Fruit fly (Drosophila melanogaster) whole organism, embryonic: ENCODE data around the gene CG14269.

Source experiments
- Aef1 ChIP-seq: fragments of 200-800 bp; sonication (Bioruptor generic); IDR thresholded peaks from 3 replicates; pipeline ENCODE4 v1.3.6; 2022; ENCODE audit warnings: missing biosample characterization, missing genetic modification characterization
- CG10209 ChIP-seq: fragments of 200-800 bp; sonication (Bioruptor generic); optimal IDR thresholded peaks from 3 replicates; lab custom pipeline; 2017; ENCODE audit warnings: missing biosample characterization, mild to moderate bottlenecking, missing genetic modification characterization, missing genetic modification reagents
- CG10979 ChIP-seq: fragments of 200-800 bp; sonication (Bioruptor generic); optimal IDR thresholded peaks from 2 replicates; lab custom pipeline; 2018; ENCODE audit warnings: missing biosample characterization, mild to moderate bottlenecking, missing genetic modification characterization, moderate library complexity
- CG11247 ChIP-seq: fragments of 200-800 bp; sonication (Bioruptor generic); IDR thresholded peaks from 2 replicates; pipeline ENCODE4 v1.3.6; 2022; ENCODE audit warnings: missing biosample characterization, missing genetic modification characterization
- CG12155 ChIP-seq: fragments of 200-800 bp; sonication (Bioruptor generic); optimal IDR thresholded peaks from 3 replicates; lab custom pipeline; 2016; ENCODE audit warnings: missing biosample characterization, missing genetic modification characterization
- CG12659 ChIP-seq: fragments of 200-800 bp; sonication (Bioruptor generic); optimal IDR thresholded peaks from 3 replicates; lab custom pipeline; 2017; ENCODE audit warnings: mild to moderate bottlenecking, missing biosample characterization, missing genetic modification reagents, missing genetic modification characterization
- CG12942 ChIP-seq: fragments of 200-800 bp; sonication (Bioruptor generic); optimal IDR thresholded peaks from 3 replicates; lab custom pipeline; 2016; ENCODE audit warnings: missing biosample characterization, missing genetic modification characterization
- CG13287 ChIP-seq: fragments of 200-800 bp; sonication (Bioruptor generic); IDR thresholded peaks from 2 replicates; pipeline ENCODE4 v1.3.6; 2022; ENCODE audit warnings: missing biosample characterization, missing genetic modification characterization; ENCODE audit not compliant: partially characterized antibody
- CG13424 ChIP-seq: fragments of 200-800 bp; sonication (Bioruptor generic); optimal IDR thresholded peaks from 2 replicates; lab custom pipeline; 2019; ENCODE audit warnings: missing biosample characterization, mild to moderate bottlenecking, missing genetic modification characterization, moderate library complexity
- CG13775 ChIP-seq: fragments of 200-800 bp; sonication (Bioruptor generic); optimal IDR thresholded peaks from 3 replicates; lab custom pipeline; 2017; ENCODE audit warnings: missing biosample characterization, mild to moderate bottlenecking, missing genetic modification characterization
- CG1603 ChIP-seq: fragments of 200-800 bp; sonication (Bioruptor generic); optimal IDR thresholded peaks from 2 replicates; lab custom pipeline; 2019; ENCODE audit warnings: missing biosample characterization, mild to moderate bottlenecking, missing genetic modification characterization, moderate library complexity
- CG17186 ChIP-seq: fragments of 200-800 bp; sonication (Bioruptor generic); optimal IDR thresholded peaks from 3 replicates; lab custom pipeline; 2017; ENCODE audit warnings: missing biosample characterization, missing genetic modification reagents, missing genetic modification characterization
- CG17359 ChIP-seq: fragments of 200-800 bp; sonication (Bioruptor generic); optimal IDR thresholded peaks from 3 replicates; lab custom pipeline; 2018; ENCODE audit warnings: missing biosample characterization, mild to moderate bottlenecking, missing genetic modification characterization, moderate library complexity
- CG1832 ChIP-seq: fragments of 200-800 bp; sonication (Bioruptor generic); optimal IDR thresholded peaks from 2 replicates; lab custom pipeline; 2017; ENCODE audit warnings: missing biosample characterization, mild to moderate bottlenecking, missing genetic modification characterization, inconsistent platforms
- CG18619 ChIP-seq: fragments of 200-800 bp; sonication (Bioruptor generic); optimal IDR thresholded peaks from 3 replicates; lab custom pipeline; 2017; ENCODE audit warnings: missing biosample characterization, mild to moderate bottlenecking, missing genetic modification characterization
- CG2202 ChIP-seq: fragments of 200-800 bp; sonication (Bioruptor generic); optimal IDR thresholded peaks from 2 replicates; lab custom pipeline; 2018; ENCODE audit warnings: missing biosample characterization, mild to moderate bottlenecking, missing genetic modification characterization
- CG3407 ChIP-seq: fragments of 200-800 bp; sonication (Bioruptor generic); optimal IDR thresholded peaks from 2 replicates; lab custom pipeline; 2018; ENCODE audit warnings: missing biosample characterization, mild to moderate bottlenecking, missing genetic modification characterization
- CG6254 ChIP-seq: fragments of 200-800 bp; sonication (Bioruptor generic); optimal IDR thresholded peaks from 3 replicates; lab custom pipeline; 2017; ENCODE audit warnings: mild to moderate bottlenecking, missing biosample characterization, missing genetic modification reagents, missing genetic modification characterization
- CG6689 ChIP-seq: fragments of 200-800 bp; sonication (Bioruptor generic); IDR thresholded peaks from 2 replicates; pipeline ENCODE4 v1.3.6; 2022; ENCODE audit warnings: missing biosample characterization, missing genetic modification characterization
- CG7839 ChIP-seq: fragments of 200-800 bp; sonication (Bioruptor generic); optimal IDR thresholded peaks from 3 replicates; lab custom pipeline; 2018; ENCODE audit warnings: missing biosample characterization, mild to moderate bottlenecking, missing genetic modification characterization, moderate library complexity
- CG9609 ChIP-seq: fragments of 200-800 bp; sonication (Bioruptor generic); optimal IDR thresholded peaks from 3 replicates; lab custom pipeline; 2016; ENCODE audit warnings: missing biosample characterization, missing genetic modification characterization
- CG9817 ChIP-seq: fragments of 200-800 bp; sonication (Bioruptor generic); optimal IDR thresholded peaks from 2 replicates; lab custom pipeline; 2018; ENCODE audit warnings: missing biosample characterization, mild to moderate bottlenecking, missing genetic modification characterization, moderate library complexity
- CG9932 ChIP-seq: fragments of 200-800 bp; sonication (Bioruptor generic); IDR thresholded peaks from 2 replicates; pipeline ENCODE4 v1.3.6; 2022; ENCODE audit warnings: missing biosample characterization, missing genetic modification characterization
- Doc3 ChIP-seq: fragments of 200-800 bp; sonication (Bioruptor generic); IDR thresholded peaks from 3 replicates; pipeline ENCODE4 v1.3.6; 2022; ENCODE audit warnings: missing biosample characterization, missing genetic modification characterization; ENCODE audit not compliant: partially characterized antibody
- Gug ChIP-seq: fragments of 200-800 bp; sonication (Bioruptor generic); IDR thresholded peaks from 4 replicates; pipeline ENCODE4 v1.3.6; 2022; ENCODE audit warnings: missing biosample characterization, missing genetic modification characterization
- Meics ChIP-seq: fragments of 200-800 bp; sonication (Bioruptor generic); optimal IDR thresholded peaks from 2 replicates; lab custom pipeline; 2017; ENCODE audit warnings: missing biosample characterization, mild to moderate bottlenecking, missing genetic modification characterization
- Oaz ChIP-seq: fragments of 200-800 bp; sonication (Bioruptor generic); IDR thresholded peaks from 2 replicates; pipeline ENCODE4 v1.3.6; 2022; ENCODE audit warnings: missing biosample characterization, missing genetic modification characterization
- Ptx1 ChIP-seq: fragments of 200-800 bp; sonication (Bioruptor generic); IDR thresholded peaks from 2 replicates; pipeline ENCODE4 v1.3.6; 2022; ENCODE audit warnings: missing biosample characterization, missing genetic modification characterization
- Spps ChIP-seq: fragments of 200-800 bp; sonication (Bioruptor generic); optimal IDR thresholded peaks from 2 replicates; lab custom pipeline; 2018; ENCODE audit warnings: missing biosample characterization, mild to moderate bottlenecking, missing genetic modification characterization
- dmrt11E ChIP-seq: fragments of 200-800 bp; sonication (Bioruptor generic); optimal IDR thresholded peaks from 3 replicates; lab custom pipeline; 2018; ENCODE audit warnings: missing biosample characterization, mild to moderate bottlenecking, missing genetic modification characterization, moderate library complexity
- eve ChIP-seq, 2 experiments: fragments of >200 bp; optimal IDR thresholded peaks; 2 replicates each; lab custom pipeline; 2017; ENCODE audit warnings: missing biosample characterization in 2 of 2, missing genetic modification characterization in 2 of 2
- gem ChIP-seq: fragments of 200-800 bp; sonication (Bioruptor generic); optimal IDR thresholded peaks from 2 replicates; lab custom pipeline; 2019; ENCODE audit warnings: missing biosample characterization, mild to moderate bottlenecking, missing genetic modification characterization, moderate library complexity
- gsb ChIP-seq: fragments of 200-800 bp; sonication (Bioruptor generic); IDR thresholded peaks from 2 replicates; pipeline ENCODE4 v1.3.6; 2022; ENCODE audit warnings: missing biosample characterization, missing genetic modification characterization
- gsb-n ChIP-seq: fragments of 200-800 bp; sonication (Bioruptor generic); optimal IDR thresholded peaks from 3 replicates; lab custom pipeline; 2018; ENCODE audit warnings: missing biosample characterization, mild to moderate bottlenecking, missing genetic modification characterization
- jigr1 ChIP-seq: fragments of 200-800 bp; sonication (Bioruptor generic); IDR thresholded peaks from 3 replicates; pipeline ENCODE4 v1.3.6; 2022; ENCODE audit warnings: missing biosample characterization, missing genetic modification characterization
- oc ChIP-seq: fragments of 200-800 bp; sonication (Bioruptor generic); optimal IDR thresholded peaks from 2 replicates; lab custom pipeline; 2018; ENCODE audit warnings: missing biosample characterization, mild to moderate bottlenecking, missing genetic modification characterization, moderate library complexity
- otp ChIP-seq: fragments of 200-800 bp; sonication (Bioruptor generic); IDR thresholded peaks from 3 replicates; pipeline ENCODE4, ENCODE4 v1.3.6; 2022; ENCODE audit warnings: missing biosample characterization, missing genetic modification characterization
- prd ChIP-seq, 3 experiments: fragments of >200 bp in 2 of 3; fragments of 200-800 bp in 1 of 3; sonication (Bioruptor generic) in 1 of 3; optimal IDR thresholded peaks in 2 of 3; IDR thresholded peaks in 1 of 3; 2 replicates in 2 of 3; 3 replicates in 1 of 3; pipeline versions ENCODE4 v1.3.6 to Lab custom; 2017 to 2022; ENCODE audit warnings: missing biosample characterization in 1 of 3, missing genetic modification characterization in 1 of 3
- sc ChIP-seq, 3 experiments: fragments of >200 bp in 2 of 3; fragments of 200-800 bp in 1 of 3; sonication (Bioruptor generic) in 1 of 3; optimal IDR thresholded peaks; 2 replicates in 2 of 3; 3 replicates in 1 of 3; lab custom pipeline; 2017; ENCODE audit warnings: mild to moderate bottlenecking in 1 of 3, missing biosample characterization in 1 of 3, missing genetic modification characterization in 1 of 3, missing genetic modification reagents in 1 of 3
- shn ChIP-seq: fragments of 200-800 bp; sonication (Bioruptor generic); optimal IDR thresholded peaks from 3 replicates; lab custom pipeline; 2016; ENCODE audit warnings: missing biosample characterization, missing genetic modification characterization
- sim ChIP-seq: fragments of 200-800 bp; sonication (Bioruptor generic); IDR thresholded peaks from 2 replicates; pipeline ENCODE4 v1.3.6; 2022; ENCODE audit warnings: missing biosample characterization, missing genetic modification characterization
- tll ChIP-seq, 2 experiments: fragments of 200-800 bp in 1 of 2; fragments of >200 bp in 1 of 2; sonication (Bioruptor generic) in 1 of 2; optimal IDR thresholded peaks; 2 replicates each; lab custom pipeline; 2017 to 2019; ENCODE audit warnings: missing biosample characterization in 2 of 2, missing genetic modification characterization in 2 of 2, mild to moderate bottlenecking in 1 of 2, moderate library complexity in 1 of 2
- twi ChIP-seq: fragments of 200-800 bp; optimal IDR thresholded peaks from 2 replicates; lab custom pipeline; 2019; ENCODE audit warnings: missing biosample characterization, mild to moderate bottlenecking, missing genetic modification characterization, moderate library complexity
- unpg ChIP-seq: fragments of 200-800 bp; sonication (Bioruptor generic); optimal IDR thresholded peaks from 3 replicates; lab custom pipeline; 2018; ENCODE audit warnings: missing biosample characterization, mild to moderate bottlenecking, missing genetic modification characterization, moderate library complexity
- vvl ChIP-seq: fragments of 200-800 bp; sonication (Bioruptor generic); IDR thresholded peaks from 2 replicates; pipeline ENCODE4 v1.3.6; 2022; ENCODE audit warnings: missing biosample characterization, missing genetic modification characterization
- zf30C ChIP-seq: fragments of 200-800 bp; sonication (Bioruptor generic); optimal IDR thresholded peaks from 3 replicates; lab custom pipeline; 2018; ENCODE audit warnings: missing biosample characterization, mild to moderate bottlenecking, missing genetic modification characterization
- zfh1 ChIP-seq: fragments of 200-800 bp; sonication (Bioruptor generic); IDR thresholded peaks from 3 replicates; pipeline ENCODE4 v1.3.6; 2022; ENCODE audit warnings: missing biosample characterization, missing genetic modification characterization

Gene CG14269

dm6 chrX:3396837-3397495 is 38.6 kb downstream of the CG14269 start (continued):
- TF ChIP-seq oc (tag; lab: Kevin White, UChicago) (peak; percentile 13), CG9817 (tag; lab: Kevin White, UChicago) (peak; percentile 32), zf30C (GFP tag; lab: Kevin White, UChicago) (peak; percentile 40), CG13775 (GFP tag; lab: Kevin White, UChicago) (peak; percentile 62), CG13287 (GFP tag; lab: Robert Waterston, UW) (peak; percentile 51; the same call in 1 of the 2 replicates), shn (GFP tag; lab: Kevin White, UChicago) (no peak), CG17359 (tag; lab: Kevin White, UChicago) (peak; percentile 47), Ptx1 (0 out of 2 replicates have a peak, but pooled peaks have one; percentile 26), CG6254 (peak; percentile 5), Spps (tag; lab: Kevin White, UChicago) (no peak), unpg (GFP tag; lab: Kevin White, UChicago) (peak; percentile 67), dmrt11E (tag; lab: Kevin White, UChicago) (peak; percentile 76), CG10209 (GFP tag; lab: Kevin White, UChicago) (peak; percentile 39), CG9609 (GFP tag; lab: Kevin White, UChicago) (no peak), sc (optimal IDR thresholded peaks at IDR 0.05; lab: Kevin White, UChicago) (no peak), sc (GFP tag; optimal IDR thresholded peaks at IDR 0.05; lab: Kevin White, UChicago) (peak; percentile 27), gsb-n (tag; lab: Kevin White, UChicago) (peak; percentile 56), otp (0 out of 3 replicates have a peak, but pooled peaks have one; percentile 18), CG13424 (tag; lab: Kevin White, UChicago) (peak; percentile 43), twi (tag; lab: Kevin White, UChicago) (peak; percentile 28), CG11247 (GFP tag; lab: Robert Waterston, UW) (0 out of 2 replicates have a peak, but pooled peaks have one; percentile 14), vvl (GFP tag; lab: Robert Waterston, UW) (peak; percentile 64), CG2202 (tag; lab: Kevin White, UChicago) (peak; percentile 44), CG3407 (GFP tag; lab: Kevin White, UChicago) (peak; percentile 18), CG1603 (tag; lab: Kevin White, UChicago) (peak; percentile 30), CG17186 (GFP tag; lab: Kevin White, UChicago) (no peak), sim (GFP tag; lab: Robert Waterston, UW) (no peak), eve (GFP tag; optimal IDR thresholded peaks at IDR 0.05; lab: Kevin White, UChicago) (no peak), CG12942 (GFP tag; lab: Kevin White, UChicago) (no peak), CG12155 (GFP tag; lab: Kevin White, UChicago) (peak; percentile 17), Aef1 (GFP tag; lab: Robert Waterston, UW) (0 out of 3 replicates have a peak, but pooled peaks have one; percentile 14), gem (tag; lab: Kevin White, UChicago) (peak; percentile 73), tll (GFP tag; optimal IDR thresholded peaks at IDR 0.05; lab: Kevin White, UChicago) (peak in 1 of 2 experiments; percentile 57), CG18619 (GFP tag; lab: Kevin White, UChicago) (peak; percentile 17), prd (optimal IDR thresholded peaks at IDR 0.05; lab: Kevin White, UChicago) (no peak), prd (GFP tag; IDR thresholded peaks at IDR 0.05; lab: Robert Waterston, UW) (peak; percentile 85), CG6689 (0 out of 2 replicates have a peak, but pooled peaks have one; percentile 47), gsb (GFP tag; lab: Robert Waterston, UW) (no peak), CG10979 (peak; percentile 55), Doc3 (GFP tag; lab: Robert Waterston, UW) (peak; percentile 64; the same call in 1 of the 3 replicates), Meics (GFP tag; lab: Kevin White, UChicago) (peak; percentile 4), CG9932 (GFP tag; lab: Robert Waterston, UW) (peak; percentile 47), CG1832 (no peak), CG7839 (tag; lab: Kevin White, UChicago) (peak; percentile 51), jigr1 (GFP tag; lab: Robert Waterston, UW) (no peak), Gug (GFP tag; lab: Robert Waterston, UW) (no peak), Oaz (0 out of 2 replicates have a peak, but pooled peaks have one; percentile 16), zfh1 (GFP tag; lab: Robert Waterston, UW) (peak; percentile 78; the same call in 2 of the 3 replicates), CG12659 (peak; percentile 22)
